Fruit fly (Drosophila melanogaster) whole organism, adult: ENCODE measurements around the gene CG9514.

ENCODE experiments used
- CG1620 ChIP-seq: fragments of 200-800 bp; sonication (Bioruptor generic); optimal IDR thresholded peaks from 2 replicates; lab custom pipeline; 2016; ENCODE audit warnings: missing biosample characterization, missing genetic modification characterization
- CG5204 ChIP-seq: fragments of 200-800 bp; sonication (Bioruptor generic); optimal IDR thresholded peaks from 2 replicates; lab custom pipeline; 2016; ENCODE audit warnings: missing biosample characterization, missing genetic modification characterization
- Crg-1 ChIP-seq: fragments of 200-800 bp; sonication (Bioruptor generic); optimal IDR thresholded peaks from 2 replicates; lab custom pipeline; 2016; ENCODE audit warnings: missing biosample characterization, missing genetic modification characterization
- kay ChIP-seq: fragments of 200-800 bp; sonication (Bioruptor generic); peaks from one replicate; lab custom pipeline; 2016; ENCODE audit warnings: missing biosample characterization, missing genetic modification characterization, borderline replicate concordance
- pad ChIP-seq: fragments of 200-800 bp; sonication (Bioruptor generic); optimal IDR thresholded peaks from 3 replicates; lab custom pipeline; 2017; ENCODE audit warnings: missing biosample characterization, missing genetic modification characterization, mild to moderate bottlenecking, moderate library complexity, missing genetic modification reagents

DNA sequence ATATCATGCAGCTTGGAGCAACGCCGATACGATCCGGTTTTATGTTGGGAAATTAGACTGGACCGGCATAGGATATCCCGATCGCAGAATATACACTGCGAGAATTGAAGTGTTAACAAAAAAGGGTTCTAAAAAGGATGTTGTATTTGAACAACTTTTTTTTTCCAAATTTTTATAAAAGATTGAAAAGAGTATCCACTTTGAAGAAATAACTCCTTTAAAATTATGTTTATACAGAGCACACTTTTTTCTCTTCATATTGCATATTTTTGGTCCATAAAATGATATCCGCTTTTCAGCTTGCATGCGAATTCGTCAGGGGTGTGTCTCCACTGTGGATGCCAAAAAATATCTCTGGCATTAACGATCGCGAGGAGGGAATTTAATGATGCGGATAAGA lies 4.4 kb downstream of the CG9514 start:
- TF ChIP-seq CG1620 (GFP tag; lab: Kevin White, UChicago) (no peak), pad (GFP tag; lab: Kevin White, UChicago) (no peak), CG5204 (no peak), Crg-1 (GFP tag; lab: Kevin White, UChicago) (no peak), kay (GFP tag; lab: Kevin White, UChicago) (no peak)
